Worm (Caenorhabditis elegans) whole organism, early embryonic: Measurements from ENCODE around the gene C54F6.15.

Experiments used
- F13C5.2 ChIP-seq: sonication (generic microtip); optimal IDR thresholded peaks from 2 replicates; lab custom pipeline; 2017; ENCODE audit warnings: mild to moderate bottlenecking, missing genetic modification characterization, inconsistent platforms, missing compliant biosample characterization
- aly-1 ChIP-seq: sonication (generic microtip); optimal IDR thresholded peaks from 2 replicates; lab custom pipeline; 2016; ENCODE audit warnings: missing genetic modification characterization, missing compliant biosample characterization
- ama-1 ChIP-seq: fragments of 150-350 bp; optimal IDR thresholded peaks from 2 replicates; lab custom pipeline; 2014
- ceh-13 ChIP-seq: fragments of 200-800 bp; sonication (Bioruptor generic); optimal IDR thresholded peaks from 2 replicates; lab custom pipeline; 2018; ENCODE audit warnings: mild to moderate bottlenecking, missing genetic modification characterization, missing compliant biosample characterization
- ceh-36 ChIP-seq: sonication (generic microtip); optimal IDR thresholded peaks from 2 replicates; lab custom pipeline; 2016; ENCODE audit warnings: missing genetic modification characterization, inconsistent platforms, missing compliant biosample characterization
- ets-7 ChIP-seq: sonication (generic microtip); optimal IDR thresholded peaks from 2 replicates; lab custom pipeline; 2016; ENCODE audit warnings: missing genotype, missing genetic modification characterization, missing compliant biosample characterization
- flt-1 ChIP-seq: fragments of 200-800 bp; sonication (Bioruptor generic); IDR thresholded peaks from 2 replicates; pipeline ENCODE4 v1.3.6; 2022; ENCODE audit warnings: missing genetic modification characterization, missing compliant biosample characterization
- hmg-4 ChIP-seq: fragments of 200-800 bp; sonication (Bioruptor generic); optimal IDR thresholded peaks from 2 replicates; lab custom pipeline; 2018; ENCODE audit warnings: mild to moderate bottlenecking, missing genetic modification characterization, missing compliant biosample characterization
- pes-1 ChIP-seq: fragments of 200-800 bp; sonication (Bioruptor generic); IDR thresholded peaks from 2 replicates; pipeline ENCODE4 v1.3.6; 2022; ENCODE audit warnings: missing genetic modification reagents, missing genetic modification characterization, missing compliant biosample characterization

ce11 chrV:7570290-7570689 lies 48.1 kb upstream of the C54F6.15 start, which contains the start of gene clec-212:
- TF ChIP-seq pes-1 (GFP tag; lab: Robert Waterston, UW), result no peak
- no peak for TF ChIP-seq ama-1 (lab: Kevin White, UChicago)
- no peak for TF ChIP-seq aly-1 (tag; lab: Kevin White, UChicago)
- no peak for TF ChIP-seq ets-7 (tag; lab: Kevin White, UChicago)
- TF ChIP-seq hmg-4 (GFP tag; lab: Kevin White, UChicago), result no peak
- TF ChIP-seq flt-1 (GFP tag; lab: Robert Waterston, UW), result no peak
- no peak for TF ChIP-seq F13C5.2 (tag; lab: Kevin White, UChicago)
- TF ChIP-seq ceh-13 (GFP tag; lab: Kevin White, UChicago), result no peak
- TF ChIP-seq ceh-36 (tag; lab: Kevin White, UChicago), result no peak
